Fruit fly (Drosophila melanogaster) whole organism, embryonic: ENCODE data around the gene CG42671.

Source experiments
- Atf6 ChIP-seq: fragments of 200-800 bp; sonication (Bioruptor generic); IDR thresholded peaks from 2 replicates; pipeline ENCODE4 v1.3.6; 2022; ENCODE audit warnings: missing biosample characterization, missing genetic modification characterization
- B-H2 ChIP-seq: fragments of 200-800 bp; sonication (Bioruptor generic); optimal IDR thresholded peaks from 2 replicates; lab custom pipeline; 2018; ENCODE audit warnings: missing biosample characterization, mild to moderate bottlenecking, missing genetic modification characterization
- C15 ChIP-seq: fragments of 200-800 bp; sonication (Bioruptor generic); IDR thresholded peaks from 3 replicates; pipeline ENCODE4 v1.3.6; 2022; ENCODE audit warnings: missing biosample characterization, missing genetic modification characterization
- CG10147 ChIP-seq: fragments of 200-800 bp; sonication (Bioruptor generic); optimal IDR thresholded peaks from 2 replicates; lab custom pipeline; 2019; ENCODE audit warnings: missing biosample characterization, mild to moderate bottlenecking, missing genetic modification characterization, moderate library complexity
- CG10366 ChIP-seq: fragments of 200-800 bp; sonication (Bioruptor generic); IDR thresholded peaks from 2 replicates; pipeline ENCODE4 v1.3.6; 2022; ENCODE audit warnings: missing biosample characterization, missing genetic modification characterization
- CG10543 ChIP-seq: fragments of 200-800 bp; sonication (Bioruptor generic); optimal IDR thresholded peaks from 3 replicates; lab custom pipeline; 2017; ENCODE audit warnings: missing biosample characterization, mild to moderate bottlenecking, missing genetic modification characterization, moderate library complexity
- CG12659 ChIP-seq: fragments of 200-800 bp; sonication (Bioruptor generic); optimal IDR thresholded peaks from 3 replicates; lab custom pipeline; 2017; ENCODE audit warnings: mild to moderate bottlenecking, missing biosample characterization, missing genetic modification reagents, missing genetic modification characterization
- CG12744 ChIP-seq: fragments of 200-800 bp; sonication (Bioruptor generic); optimal IDR thresholded peaks from 2 replicates; lab custom pipeline; 2016; ENCODE audit warnings: missing biosample characterization, missing genetic modification characterization
- CG13894 ChIP-seq: fragments of 200-800 bp; sonication (Bioruptor generic); optimal IDR thresholded peaks from 3 replicates; lab custom pipeline; 2018; ENCODE audit warnings: missing biosample characterization, mild to moderate bottlenecking, missing genetic modification characterization, moderate library complexity
- CG16815 ChIP-seq: fragments of 200-800 bp; sonication (Bioruptor generic); optimal IDR thresholded peaks from 3 replicates; lab custom pipeline; 2017; ENCODE audit warnings: missing biosample characterization, mild to moderate bottlenecking, missing genetic modification characterization
- CG17361 ChIP-seq: fragments of 200-800 bp; sonication (Bioruptor generic); IDR thresholded peaks from 3 replicates; pipeline ENCODE4 v1.3.6; 2022; ENCODE audit warnings: missing biosample characterization, missing genetic modification characterization
- CG1792 ChIP-seq: fragments of 200-800 bp; sonication (Bioruptor generic); optimal IDR thresholded peaks from 2 replicates; lab custom pipeline; 2016; ENCODE audit warnings: missing biosample characterization, missing genetic modification characterization
- CG4360 ChIP-seq: fragments of 200-800 bp; sonication (Bioruptor generic); IDR thresholded peaks from 2 replicates; pipeline ENCODE4 v1.3.6; 2022; ENCODE audit warnings: missing biosample characterization, missing genetic modification characterization
- CG6765 ChIP-seq: fragments of 200-800 bp; sonication (Bioruptor generic); optimal IDR thresholded peaks from 3 replicates; lab custom pipeline; 2017; ENCODE audit warnings: missing biosample characterization, mild to moderate bottlenecking, missing genetic modification characterization
- CG7786 ChIP-seq: fragments of 200-800 bp; sonication (Bioruptor generic); optimal IDR thresholded peaks from 2 replicates; lab custom pipeline; 2016; ENCODE audit warnings: missing biosample characterization, missing genetic modification characterization
- CG7987 ChIP-seq: fragments of 200-800 bp; sonication (Bioruptor generic); optimal IDR thresholded peaks from 2 replicates; lab custom pipeline; 2018; ENCODE audit warnings: missing biosample characterization, mild to moderate bottlenecking, missing genetic modification characterization, moderate library complexity
- CG8290 ChIP-seq, 3 experiments: fragments of 200-800 bp; sonication (Bioruptor generic); optimal IDR thresholded peaks; 2 replicates each; lab custom pipeline; 2016 to 2019; ENCODE audit warnings: missing biosample characterization in 3 of 3, missing genetic modification characterization in 3 of 3, mild to moderate bottlenecking in 2 of 3, moderate library complexity in 1 of 3
- CG9727 ChIP-seq: fragments of 200-800 bp; sonication (Bioruptor generic); optimal IDR thresholded peaks from 3 replicates; lab custom pipeline; 2017; ENCODE audit warnings: missing biosample characterization, mild to moderate bottlenecking, missing genetic modification characterization
- CG9817 ChIP-seq: fragments of 200-800 bp; sonication (Bioruptor generic); optimal IDR thresholded peaks from 2 replicates; lab custom pipeline; 2018; ENCODE audit warnings: missing biosample characterization, mild to moderate bottlenecking, missing genetic modification characterization, moderate library complexity
- CG9876 ChIP-seq: fragments of 200-800 bp; sonication (Bioruptor generic); optimal IDR thresholded peaks from 2 replicates; lab custom pipeline; 2016; ENCODE audit warnings: missing biosample characterization, missing genetic modification characterization
- CTCF ChIP-seq: fragments of 200-800 bp; sonication (Bioruptor generic); optimal IDR thresholded peaks from 2 replicates; lab custom pipeline; 2017; ENCODE audit warnings: missing biosample characterization, mild to moderate bottlenecking, missing genetic modification characterization, moderate library complexity
- CoRest ChIP-seq: fragments of 200-800 bp; sonication (Bioruptor generic); optimal IDR thresholded peaks from 3 replicates; lab custom pipeline; 2018; ENCODE audit warnings: missing biosample characterization, mild to moderate bottlenecking, missing genetic modification characterization, moderate library complexity
- D19B ChIP-seq: fragments of 200-800 bp; sonication (Bioruptor generic); optimal IDR thresholded peaks from 2 replicates; lab custom pipeline; 2017; ENCODE audit warnings: missing biosample characterization, mild to moderate bottlenecking, missing genetic modification characterization
- Dbx ChIP-seq: fragments of 200-800 bp; sonication (Bioruptor generic); IDR thresholded peaks from 3 replicates; pipeline ENCODE4 v1.3.6; 2022; ENCODE audit warnings: missing biosample characterization, missing genetic modification characterization
- Dip2 ChIP-seq: fragments of 200-800 bp; sonication (Bioruptor generic); IDR thresholded peaks from 2 replicates; pipeline ENCODE4 v1.3.6; 2022; ENCODE audit warnings: missing biosample characterization, missing genetic modification characterization
- Eip74EF ChIP-seq, 2 experiments: fragments of 200-800 bp in 1 of 2; fragments of >200 bp in 1 of 2; sonication (Bioruptor generic) in 1 of 2; optimal IDR thresholded peaks; 2 replicates each; lab custom pipeline; 2017 to 2019; ENCODE audit warnings: missing biosample characterization in 2 of 2, missing genetic modification characterization in 2 of 2, mild to moderate bottlenecking in 1 of 2, moderate library complexity in 1 of 2
- Jarid2 ChIP-seq: fragments of 200-800 bp; sonication (Bioruptor generic); optimal IDR thresholded peaks from 3 replicates; lab custom pipeline; 2017; ENCODE audit warnings: mild to moderate bottlenecking, missing biosample characterization, missing genetic modification reagents, missing genetic modification characterization
- Meics ChIP-seq: fragments of 200-800 bp; sonication (Bioruptor generic); optimal IDR thresholded peaks from 2 replicates; lab custom pipeline; 2017; ENCODE audit warnings: missing biosample characterization, mild to moderate bottlenecking, missing genetic modification characterization
- PHDP ChIP-seq: fragments of 200-800 bp; sonication (Bioruptor generic); optimal IDR thresholded peaks from 3 replicates; lab custom pipeline; 2018; ENCODE audit warnings: missing biosample characterization, mild to moderate bottlenecking, missing genetic modification characterization, moderate library complexity
- Trl ChIP-seq, 3 experiments: fragments of >200 bp in 2 of 3; fragments of 200-800 bp in 1 of 3; sonication (Bioruptor generic) in 1 of 3; optimal IDR thresholded peaks; 2 replicates in 1 of 3; 3 replicates in 2 of 3; lab custom pipeline; 2016 to 2017; ENCODE audit warnings: missing biosample characterization in 1 of 3, missing genetic modification characterization in 1 of 3
- YL-1 ChIP-seq: fragments of 200-800 bp; sonication (Bioruptor generic); optimal IDR thresholded peaks from 3 replicates; lab custom pipeline; 2017; ENCODE audit warnings: missing biosample characterization, mild to moderate bottlenecking, missing genetic modification characterization
- bab2 ChIP-seq: fragments of 200-800 bp; sonication (Bioruptor generic); optimal IDR thresholded peaks from 2 replicates; lab custom pipeline; 2016; ENCODE audit warnings: missing biosample characterization, missing genetic modification characterization
- br ChIP-seq: fragments of >200 bp; optimal IDR thresholded peaks from 2 replicates; lab custom pipeline; 2017
- cas ChIP-seq: fragments of 200-800 bp; sonication (Bioruptor generic); IDR thresholded peaks from 2 replicates; pipeline ENCODE4 v1.3.6; 2022; ENCODE audit warnings: missing biosample characterization, missing genetic modification characterization
- cwo ChIP-seq: fragments of 200-800 bp; sonication (Bioruptor generic); optimal IDR thresholded peaks from 3 replicates; lab custom pipeline; 2017; ENCODE audit warnings: missing biosample characterization, missing genetic modification characterization, mild to moderate bottlenecking, moderate library complexity, missing genetic modification reagents
- fd3F ChIP-seq: fragments of 200-800 bp; sonication (Bioruptor generic); optimal IDR thresholded peaks from 2 replicates; lab custom pipeline; 2018; ENCODE audit warnings: missing biosample characterization, mild to moderate bottlenecking, missing genetic modification characterization, moderate library complexity
- gro ChIP-seq: fragments of 200-800 bp; sonication (Bioruptor generic); optimal IDR thresholded peaks from 2 replicates; lab custom pipeline; 2016; ENCODE audit warnings: missing biosample characterization, missing genetic modification characterization
- hkb ChIP-seq, 2 experiments: fragments of 200-800 bp in 1 of 2; fragments of >200 bp in 1 of 2; sonication (Bioruptor generic) in 1 of 2; IDR thresholded peaks in 1 of 2; optimal IDR thresholded peaks in 1 of 2; 2 replicates each; pipeline versions ENCODE4 v1.3.6 to Lab custom; 2017 to 2022; ENCODE audit warnings: missing biosample characterization in 1 of 2, missing genetic modification characterization in 1 of 2
- lab ChIP-seq: fragments of 200-800 bp; sonication (Bioruptor generic); optimal IDR thresholded peaks from 3 replicates; lab custom pipeline; 2017; ENCODE audit warnings: missing biosample characterization, missing genetic modification characterization, mild to moderate bottlenecking, moderate library complexity, missing genetic modification reagents
- luna ChIP-seq: fragments of 200-800 bp; sonication (Bioruptor generic); optimal IDR thresholded peaks from 2 replicates; lab custom pipeline; 2016; ENCODE audit warnings: missing biosample characterization, missing genetic modification characterization
- onecut ChIP-seq: fragments of 200-800 bp; sonication (Bioruptor generic); IDR thresholded peaks from 2 replicates; pipeline ENCODE4 v1.3.6; 2022; ENCODE audit warnings: missing biosample characterization, missing genetic modification characterization
- ranshi ChIP-seq: fragments of 200-800 bp; sonication (Bioruptor generic); IDR thresholded peaks from 2 replicates; pipeline ENCODE4 v1.3.6; 2022; ENCODE audit warnings: missing biosample characterization, missing genetic modification characterization
- scrt ChIP-seq: fragments of 200-800 bp; sonication (Bioruptor generic); optimal IDR thresholded peaks from 2 replicates; lab custom pipeline; 2018; ENCODE audit warnings: missing biosample characterization, mild to moderate bottlenecking, missing genetic modification characterization, moderate library complexity
- sd ChIP-seq: fragments of 200-800 bp; sonication (Bioruptor generic); optimal IDR thresholded peaks from 3 replicates; lab custom pipeline; 2018; ENCODE audit warnings: missing biosample characterization, mild to moderate bottlenecking, missing genetic modification characterization, moderate library complexity
- sens ChIP-seq: fragments of 200-800 bp; sonication (Bioruptor generic); peaks from one replicate; lab custom pipeline; 2016; ENCODE audit warnings: missing biosample characterization, missing genetic modification characterization
- sug ChIP-seq: fragments of 200-800 bp; optimal IDR thresholded peaks from 2 replicates; lab custom pipeline; 2019; ENCODE audit warnings: missing biosample characterization, mild to moderate bottlenecking, missing genetic modification characterization, moderate library complexity
- unpg ChIP-seq: fragments of 200-800 bp; sonication (Bioruptor generic); optimal IDR thresholded peaks from 3 replicates; lab custom pipeline; 2018; ENCODE audit warnings: missing biosample characterization, mild to moderate bottlenecking, missing genetic modification characterization, moderate library complexity
- zen2 ChIP-seq: fragments of 200-800 bp; sonication (Bioruptor generic); IDR thresholded peaks from 3 replicates; pipeline ENCODE4 v1.3.6; 2022; ENCODE audit warnings: missing biosample characterization, missing genetic modification characterization; ENCODE audit not compliant: partially characterized antibody
- zfh1 ChIP-seq: fragments of 200-800 bp; sonication (Bioruptor generic); IDR thresholded peaks from 3 replicates; pipeline ENCODE4 v1.3.6; 2022; ENCODE audit warnings: missing biosample characterization, missing genetic modification characterization

CG42671 gene

dm6 chr3L:11258392-11258791 is 44.1 kb downstream of the CG42671 start (continued):
- peak; percentile 41 for TF ChIP-seq CG9727 (GFP tag; lab: Kevin White, UChicago)
- TF ChIP-seq CG9876 = peak; percentile 15
- TF ChIP-seq scrt (GFP tag; lab: Kevin White, UChicago) = peak; percentile 47
- TF ChIP-seq bab2 (GFP tag; lab: Kevin White, UChicago) = peak; percentile 28
- peak; percentile 34 for TF ChIP-seq CG1792 (GFP tag; lab: Kevin White, UChicago)
- TF ChIP-seq C15 (GFP tag; lab: Robert Waterston, UW) = no peak
- peak; percentile 59 for TF ChIP-seq PHDP (tag; lab: Kevin White, UChicago)
- TF ChIP-seq zfh1 = 0 out of 3 replicates have a peak, but pooled peaks have one; percentile 8
- peak; percentile 17 for TF ChIP-seq CG9817 (tag; lab: Kevin White, UChicago)
- TF ChIP-seq sd (tag; lab: Kevin White, UChicago) = peak; percentile 52
- peak; percentile 35 for TF ChIP-seq CG12659 (GFP tag; lab: Kevin White, UChicago)
- TF ChIP-seq CG12744 = peak; percentile 18
- TF ChIP-seq Dbx (GFP tag; lab: Robert Waterston, UW) = peak; percentile 53; the same call in 1 of the 3 replicates
- TF ChIP-seq Trl (optimal IDR thresholded peaks at IDR 0.05; lab: Kevin White, UChicago) = no peak
- TF ChIP-seq Trl (GFP tag; optimal IDR thresholded peaks at IDR 0.05; lab: Kevin White, UChicago) = peak; percentile 27
- TF ChIP-seq Atf6 = peak; percentile 46; the same call in 1 of the 2 replicates
- TF ChIP-seq cas (GFP tag; lab: Robert Waterston, UW) = no peak
- no peak for TF ChIP-seq CG16815
- TF ChIP-seq luna = peak; percentile 51
- TF ChIP-seq CTCF (GFP tag; lab: Kevin White, UChicago) = no peak
- peak; percentile 32 for TF ChIP-seq CG7786 (GFP tag; lab: Kevin White, UChicago)
- TF ChIP-seq CG8290 (GFP tag; optimal IDR thresholded peaks at IDR 0.05; lab: Kevin White, UChicago) = no peak
- TF ChIP-seq CG8290 (tag; optimal IDR thresholded peaks at IDR 0.05; lab: Kevin White, UChicago) = peak in 1 of 2 experiments; percentile 65
- peak; percentile 28 for TF ChIP-seq fd3F (GFP tag; lab: Kevin White, UChicago)
- TF ChIP-seq B-H2 (GFP tag; lab: Kevin White, UChicago) = no peak
- no peak for TF ChIP-seq CG10366 (GFP tag; lab: Robert Waterston, UW)
- peak; percentile 80 for TF ChIP-seq sens (GFP tag; lab: Kevin White, UChicago)
- no peak for TF ChIP-seq ranshi (GFP tag; lab: Robert Waterston, UW)
- no peak for TF ChIP-seq br (lab: Kevin White, UChicago)
- TF ChIP-seq lab (GFP tag; lab: Kevin White, UChicago) = peak; percentile 81
- peak; percentile 6 for TF ChIP-seq sug
- TF ChIP-seq Jarid2 = peak; percentile 5
- peak; percentile 5 for TF ChIP-seq gro (GFP tag; lab: Kevin White, UChicago)
- TF ChIP-seq zen2 (GFP tag; lab: Robert Waterston, UW) = no peak
- TF ChIP-seq Eip74EF (GFP tag; optimal IDR thresholded peaks at IDR 0.05; lab: Kevin White, UChicago) = peak in 1 of 2 experiments; percentile 24
- peak; percentile 37 for TF ChIP-seq CG13894 (tag; lab: Kevin White, UChicago)
- TF ChIP-seq YL-1 (GFP tag; lab: Kevin White, UChicago) = peak; percentile 34
- peak; percentile 44 for TF ChIP-seq CG7987 (GFP tag; lab: Kevin White, UChicago)
- TF ChIP-seq CG10147 (GFP tag; lab: Kevin White, UChicago) = peak; percentile 45
- no peak for TF ChIP-seq Dip2 (GFP tag; lab: Robert Waterston, UW)
- TF ChIP-seq CG17361 (GFP tag; lab: Robert Waterston, UW) = 0 out of 3 replicates have a peak, but pooled peaks have one; percentile 8
- TF ChIP-seq CG4360 (GFP tag; lab: Robert Waterston, UW) = no peak
- peak; percentile 12 for TF ChIP-seq CG10543
- peak; percentile 31 for TF ChIP-seq CG6765 (GFP tag; lab: Kevin White, UChicago)
- peak; percentile 13 for TF ChIP-seq CoRest
- TF ChIP-seq hkb (optimal IDR thresholded peaks at IDR 0.05; lab: Kevin White, UChicago) = no peak
- TF ChIP-seq hkb (GFP tag; IDR thresholded peaks at IDR 0.05; lab: Robert Waterston, UW) = no peak
- TF ChIP-seq onecut (GFP tag; lab: Robert Waterston, UW) = no peak
- peak; percentile 69 for TF ChIP-seq Meics (GFP tag; lab: Kevin White, UChicago)
- TF ChIP-seq unpg (GFP tag; lab: Kevin White, UChicago) = peak; percentile 19
- peak; percentile 37 for TF ChIP-seq cwo (GFP tag; lab: Kevin White, UChicago)
- peak; percentile 44 for TF ChIP-seq D19B (GFP tag; lab: Kevin White, UChicago)
